Worm (Caenorhabditis elegans): ENCODE results near the gene C13B9.2.

Gene C13B9.2

DNA sequence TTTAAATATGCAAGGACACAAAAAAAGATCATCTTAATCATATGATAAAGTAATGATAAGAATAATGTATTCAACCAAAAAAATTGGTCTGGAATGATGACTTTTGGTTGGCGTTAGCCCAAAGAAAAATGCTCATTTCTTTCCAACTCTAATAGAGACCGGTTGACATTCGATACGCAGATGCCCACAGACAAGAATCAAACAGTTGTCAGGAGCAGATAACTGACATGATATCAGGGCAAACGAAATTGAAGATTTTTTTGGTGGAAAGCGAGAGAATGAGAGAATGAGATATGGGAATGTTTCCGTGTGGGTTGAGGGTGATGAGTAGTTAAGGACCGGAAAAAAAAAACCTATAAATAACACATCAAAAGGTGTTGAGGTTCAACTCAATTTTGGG is 19.0 kb downstream of the C13B9.2 start:
- no peak for TF ChIP-seq mec-3 (tag; optimal IDR thresholded peaks at IDR 0.05; ENCODE audit: borderline replicate concordance)
- no peak for TF ChIP-seq F13H6.1 (tag; optimal IDR thresholded peaks at IDR 0.05)
- no peak for TF ChIP-seq dve-1 (tag; optimal IDR thresholded peaks at IDR 0.05)
- TF ChIP-seq ttx-3 (tag; optimal IDR thresholded peaks at IDR 0.05) = no peak
- no peak for TF ChIP-seq unc-42 (tag; optimal IDR thresholded peaks at IDR 0.05)
- no peak for TF ChIP-seq pros-1 (tag; optimal IDR thresholded peaks at IDR 0.05)
- TF ChIP-seq ceh-24 (tag; optimal IDR thresholded peaks at IDR 0.05) = no peak
- TF ChIP-seq ref-2 (tag; optimal IDR thresholded peaks at IDR 0.05) = no peak
- TF ChIP-seq nfya-1 (tag; optimal IDR thresholded peaks at IDR 0.05) = no peak
- no peak for TF ChIP-seq sox-2 (GFP tag; IDR thresholded peaks at IDR 0.05)
- no peak for TF ChIP-seq hlh-30 (tag; optimal IDR thresholded peaks at IDR 0.05; ENCODE audit: insufficient read depth)
- TF ChIP-seq npax-4 (tag; optimal IDR thresholded peaks at IDR 0.05) = no peak
- TF ChIP-seq ceh-31 (tag; optimal IDR thresholded peaks at IDR 0.05) = no peak
- no peak for TF ChIP-seq dmd-4 (tag; optimal IDR thresholded peaks at IDR 0.05; ENCODE audit: borderline replicate concordance)

DNA sequence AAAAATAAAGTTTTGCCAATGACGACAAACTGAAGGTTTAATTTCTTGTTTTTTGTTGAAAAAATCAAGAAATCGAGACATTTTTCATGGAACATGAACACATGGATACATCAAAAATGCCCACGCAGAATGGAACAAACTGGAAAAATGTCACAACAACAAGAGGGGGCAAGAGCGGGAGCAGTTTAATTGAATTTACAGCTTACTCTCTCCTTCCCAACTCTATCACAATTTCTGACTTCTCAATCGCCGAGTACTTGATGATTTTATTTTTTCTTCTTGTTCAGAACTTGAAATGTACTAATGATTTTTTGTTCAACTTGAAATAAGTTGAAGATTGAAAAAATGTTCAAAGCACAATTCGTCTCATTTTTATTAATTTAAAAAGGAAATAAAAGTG is 25.3 kb downstream of the C13B9.2 start:
- TF ChIP-seq unc-42 (tag; optimal IDR thresholded peaks at IDR 0.05) (peak; percentile 63), ceh-30 (tag; optimal IDR thresholded peaks at IDR 0.05) (no peak), K02D7.2 (tag; optimal IDR thresholded peaks at IDR 0.05) (no peak), T23F11.4 (GFP tag; optimal IDR thresholded peaks at IDR 0.05) (no peak), hlh-6 (tag; optimal IDR thresholded peaks at IDR 0.05) (no peak)

DNA sequence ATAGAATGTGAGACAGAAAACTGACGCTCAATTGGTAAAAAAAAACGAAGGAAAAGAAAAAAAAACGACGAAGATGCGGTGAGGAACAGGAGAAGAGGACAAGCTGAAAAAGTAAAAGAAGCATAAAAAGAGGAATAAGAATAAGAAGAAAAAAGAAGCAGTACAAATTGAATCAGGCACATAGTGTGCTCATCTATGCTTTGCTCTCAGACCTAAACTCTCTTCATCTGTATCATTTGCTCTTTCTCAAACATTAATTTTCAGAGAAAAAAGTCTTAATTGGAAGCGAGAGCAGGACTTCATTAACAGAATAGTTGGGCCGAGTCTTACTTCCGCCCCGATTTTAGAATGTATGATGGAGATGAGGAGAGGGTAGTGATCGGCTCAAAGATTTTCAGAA is 26.8 kb downstream of the C13B9.2 start:
- TF ChIP-seq unc-42 (tag; optimal IDR thresholded peaks at IDR 0.05) (peak; percentile 91), ceh-48 (tag; optimal IDR thresholded peaks at IDR 0.05) (no peak), fax-1 (tag; optimal IDR thresholded peaks at IDR 0.05) (no peak)

DNA sequence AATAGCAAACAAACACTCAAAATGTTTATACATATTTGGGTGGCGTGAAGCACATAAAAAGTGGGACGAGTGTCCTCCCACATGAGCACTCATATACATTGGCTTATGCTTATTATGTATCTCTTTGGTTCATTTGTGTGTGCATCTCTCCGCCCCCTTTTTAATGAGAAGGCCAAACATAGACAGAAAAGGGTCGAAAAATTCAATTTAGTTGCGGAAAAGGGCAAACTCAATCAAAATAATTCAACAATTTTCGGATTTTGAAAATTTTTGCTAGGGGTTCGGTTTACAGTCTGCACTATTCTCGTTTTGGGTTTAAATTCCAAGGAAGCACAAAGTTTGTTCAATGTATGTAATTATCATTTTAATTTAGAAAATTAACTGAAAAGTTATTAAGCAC is 27.5 kb downstream of the C13B9.2 start:
- TF ChIP-seq ceh-45 (GFP tag; IDR thresholded peaks at IDR 0.05) = no peak
- peak; percentile 50 for TF ChIP-seq unc-42 (tag; optimal IDR thresholded peaks at IDR 0.05)

DNA sequence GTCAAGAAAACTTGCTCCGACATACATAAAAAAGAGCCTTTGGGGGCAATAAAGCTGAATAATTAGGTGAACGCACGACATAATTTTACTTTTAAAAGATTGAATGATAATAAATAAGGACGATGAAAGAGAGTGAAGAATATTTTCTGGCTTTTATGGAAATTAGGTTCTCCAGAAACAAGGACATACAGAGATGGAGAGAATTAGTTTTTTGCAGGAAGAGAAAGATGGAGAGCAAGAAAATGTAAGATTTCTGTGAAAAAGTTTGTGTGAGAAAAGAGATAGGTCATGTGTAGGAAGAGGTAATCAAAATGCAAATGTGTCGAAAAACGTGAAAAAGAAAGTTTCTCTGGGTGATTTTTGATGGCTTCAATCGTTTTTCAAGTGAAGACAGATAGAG is 31.9 kb downstream of the C13B9.2 start, which contains the start of gene pdfr-1:
TSS of gene pdfr-1 (minus strand) at position 101 of the 400 bp plus-strand sequence.
- TF ChIP-seq tbx-2 (tag; optimal IDR thresholded peaks at IDR 0.05) (no peak), pax-1 (tag; optimal IDR thresholded peaks at IDR 0.05) (no peak), hlh-15 (tag; optimal IDR thresholded peaks at IDR 0.05) (no peak), gmeb-2 (tag; optimal IDR thresholded peaks at IDR 0.05) (no peak), pag-3 (tag; optimal IDR thresholded peaks at IDR 0.05; ENCODE audit: borderline replicate concordance) (no peak), pha-2 (tag; optimal IDR thresholded peaks at IDR 0.05) (no peak)

DNA sequence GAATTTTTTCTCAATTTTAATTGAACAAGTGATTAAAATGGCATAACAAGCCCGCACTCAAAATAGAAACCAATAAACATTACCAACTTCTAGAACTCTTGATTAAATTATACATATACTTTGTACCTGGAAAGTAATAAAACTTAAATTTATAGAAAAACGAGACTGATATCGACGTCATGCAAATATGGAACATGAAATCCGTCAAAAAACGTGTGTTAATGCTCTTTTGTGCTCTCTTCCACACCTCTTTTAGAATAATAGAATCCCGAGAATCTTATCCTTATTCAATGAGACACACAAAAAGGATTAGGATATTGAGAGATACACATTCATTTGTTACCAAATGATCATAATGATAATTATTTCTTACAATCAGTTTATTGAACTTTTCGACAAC is 33.9 kb downstream of the C13B9.2 start:
- TF ChIP-seq ceh-6 (GFP tag; optimal IDR thresholded peaks at IDR 0.05) (no peak), pha-4 (tag; optimal IDR thresholded peaks at IDR 0.05) (no peak), ceh-48 (tag; optimal IDR thresholded peaks at IDR 0.05) (no peak), ceh-14 (tag; optimal IDR thresholded peaks at IDR 0.05) (no peak), lin-11 (tag; optimal IDR thresholded peaks at IDR 0.05) (no peak), nfya-1 (tag; optimal IDR thresholded peaks at IDR 0.05) (no peak), mec-3 (tag; optimal IDR thresholded peaks at IDR 0.05; ENCODE audit: borderline replicate concordance) (no peak), hlh-13 (GFP tag; optimal IDR thresholded peaks at IDR 0.05) (no peak), dve-1 (tag; optimal IDR thresholded peaks at IDR 0.05) (no peak), ceh-34 (tag; optimal IDR thresholded peaks at IDR 0.05) (no peak)

Measured in whole organism, late embryonic.